Worm (Caenorhabditis elegans) whole organism, young adult: Measurements from ENCODE around the gene F47F2.1.

Source experiments
- K12H6.12 ChIP-seq: fragments of 200-800 bp; sonication (Bioruptor generic); optimal IDR thresholded peaks from 2 replicates; lab custom pipeline; 2018; ENCODE audit warnings: mild to moderate bottlenecking, missing genetic modification characterization, missing compliant biosample characterization
- atf-7 ChIP-seq: sonication (generic microtip); optimal IDR thresholded peaks from 2 replicates; lab custom pipeline; 2017; ENCODE audit warnings: mild to moderate bottlenecking, missing genetic modification characterization, missing compliant biosample characterization
- ceh-58 ChIP-seq: fragments of 200-800 bp; sonication (Bioruptor generic); IDR thresholded peaks from 2 replicates; pipeline ENCODE4 v1.3.6; 2022; ENCODE audit warnings: missing genetic modification characterization, missing compliant biosample characterization
- dpl-1 ChIP-seq: fragments of 150-350 bp; optimal IDR thresholded peaks from 2 replicates; lab custom pipeline; 2014; ENCODE audit warnings: missing biosample characterization, missing genetic modification reagents, missing genetic modification characterization
- lin-54 ChIP-seq: fragments of 200-800 bp; sonication (Bioruptor generic); optimal IDR thresholded peaks from 2 replicates; lab custom pipeline; 2018; ENCODE audit warnings: mild to moderate bottlenecking, missing genetic modification characterization, missing compliant biosample characterization
- mes-4 ChIP-seq: sonication (generic microtip); optimal IDR thresholded peaks from 2 replicates; lab custom pipeline; 2016; ENCODE audit warnings: missing genotype, missing genetic modification characterization, missing compliant biosample characterization
- mxl-1 ChIP-seq: sonication (generic microtip); optimal IDR thresholded peaks from 2 replicates; lab custom pipeline; 2016; ENCODE audit warnings: missing genetic modification characterization, missing compliant biosample characterization
- nfya-1 ChIP-seq: sonication (generic microtip); optimal IDR thresholded peaks from 2 replicates; lab custom pipeline; 2017; ENCODE audit warnings: antibody characterized with exemption, missing compliant biosample characterization, missing genetic modification characterization, borderline replicate concordance; ENCODE audit not compliant: insufficient read depth
- nhr-80 ChIP-seq: sonication (generic microtip); optimal IDR thresholded peaks from 2 replicates; lab custom pipeline; 2016; ENCODE audit warnings: missing genetic modification characterization, missing compliant biosample characterization
- snpc-4 ChIP-seq, 5 experiments: fragments of 150-350 bp in 1 of 5; sonication (generic microtip) in 4 of 5; optimal IDR thresholded peaks; 2 replicates each; lab custom pipeline; 2014 to 2018; ENCODE audit warnings: missing genetic modification characterization in 5 of 5, missing biosample characterization in 3 of 5, antibody characterized with exemption in 2 of 5, mild to moderate bottlenecking in 2 of 5, missing compliant biosample characterization in 2 of 5, missing genotype in 2 of 5, moderate library complexity in 2 of 5, missing genetic modification reagents in 1 of 5
- unc-62 ChIP-seq: fragments of 150-350 bp; optimal IDR thresholded peaks from 2 replicates; lab custom pipeline; 2014; ENCODE audit warnings: missing biosample characterization, missing genetic modification reagents, missing genetic modification characterization
- zfh-2 ChIP-seq: fragments of 200-800 bp; sonication (Bioruptor generic); conservative IDR thresholded peaks from 2 replicates; pipeline ENCODE4 v1.3.6; 2022; ENCODE audit warnings: missing genetic modification reagents, missing genetic modification characterization, missing compliant biosample characterization

ce11 chrX:3887595-3887994 is 9.3 kb downstream of the F47F2.1 start:
- TF ChIP-seq K12H6.12 (tag; lab: Kevin White, UChicago) (no peak), mes-4 (tag; lab: Kevin White, UChicago) (no peak), zfh-2 (GFP tag; lab: Robert Waterston, UW) (peak; percentile 87), unc-62 (GFP tag; lab: Kevin White, UChicago) (no peak), dpl-1 (no peak), ceh-58 (no peak), atf-7 (no peak), mxl-1 (tag; lab: Kevin White, UChicago) (no peak), nfya-1 (tag; lab: Kevin White, UChicago) (no peak), snpc-4 (GFP tag; optimal IDR thresholded peaks at IDR 0.05; lab: Kevin White, UChicago) (no peak), snpc-4 (tag; optimal IDR thresholded peaks at IDR 0.05; lab: Kevin White, UChicago) (no peak), lin-54 (GFP tag; lab: Kevin White, UChicago) (no peak), nhr-80 (tag; lab: Kevin White, UChicago) (no peak)
